Fruit fly (Drosophila melanogaster) S2 (cell line): ENCODE results near the gene CG3557.

Experiments
- CG8478 ChIP-seq: fragments of >200 bp; optimal IDR thresholded peaks from 2 replicates; lab custom pipeline; 2018
- CTCF ChIP-seq, 2 experiments: fragments of >200 bp; optimal IDR thresholded peaks; 2 replicates each; lab custom pipeline; 2018

- TF ChIP-seq CTCF (optimal IDR thresholded peaks at IDR 0.05; lab: Kevin White, UChicago) (no peak), CG8478 (no peak)
These were observed 16.6 kb upstream of the CG3557 start for dm6 chr2L:2402194-2402593.
